Worm (Caenorhabditis elegans) whole organism, L3 larva: Measurements from ENCODE around the gene C11H1.5.

ENCODE experiments used
- R02D3.7 ChIP-seq: fragments of 150-350 bp; optimal IDR thresholded peaks from 2 replicates; lab custom pipeline; 2014; ENCODE audit warnings: missing biosample characterization, missing genetic modification characterization
- ZK546.5 ChIP-seq: sonication (generic microtip); optimal IDR thresholded peaks from 2 replicates; lab custom pipeline; 2017; ENCODE audit warnings: missing biosample characterization, missing genetic modification characterization
- aly-2 ChIP-seq: fragments of 150-350 bp; optimal IDR thresholded peaks from 2 replicates; lab custom pipeline; 2014; ENCODE audit warnings: missing biosample characterization, missing genetic modification characterization
- ama-1 ChIP-seq: fragments of 150-350 bp; optimal IDR thresholded peaks from 2 replicates; lab custom pipeline; 2018
- ceh-16 ChIP-seq: sonication (generic microtip); optimal IDR thresholded peaks from 2 replicates; lab custom pipeline; 2017; ENCODE audit warnings: missing biosample characterization, missing genetic modification characterization
- ceh-28 ChIP-seq: fragments of 150-350 bp; optimal IDR thresholded peaks from 2 replicates; lab custom pipeline; 2014; ENCODE audit warnings: missing biosample characterization, missing genetic modification reagents, missing genetic modification characterization
- ceh-82 ChIP-seq: fragments of 150-350 bp; optimal IDR thresholded peaks from 2 replicates; lab custom pipeline; 2014; ENCODE audit warnings: missing biosample characterization, missing genetic modification characterization
- ceh-9 ChIP-seq: sonication (generic microtip); optimal IDR thresholded peaks from 2 replicates; lab custom pipeline; 2018; ENCODE audit warnings: missing biosample characterization, missing genetic modification characterization
- daf-12 ChIP-seq: fragments of 150-350 bp; optimal IDR thresholded peaks from 2 replicates; lab custom pipeline; 2014; ENCODE audit warnings: missing biosample characterization, missing genetic modification reagents, missing genetic modification characterization
- egl-27 ChIP-seq: sonication (generic microtip); optimal IDR thresholded peaks from 4 replicates; lab custom pipeline; 2017; ENCODE audit warnings: missing biosample characterization, missing genetic modification reagents, missing genetic modification characterization
- egl-5 ChIP-seq: fragments of 150-350 bp; optimal IDR thresholded peaks from 2 replicates; lab custom pipeline; 2017; ENCODE audit warnings: missing biosample characterization, missing genetic modification reagents, missing genetic modification characterization, inconsistent platforms
- elt-1 ChIP-seq: fragments of 150-350 bp; optimal IDR thresholded peaks from 2 replicates; lab custom pipeline; 2014; ENCODE audit warnings: missing biosample characterization, missing genetic modification characterization
- elt-2 ChIP-seq: sonication (generic microtip); optimal IDR thresholded peaks from 2 replicates; lab custom pipeline; 2016; ENCODE audit warnings: missing genetic modification reagents, mild to moderate bottlenecking, missing genetic modification characterization, missing compliant biosample characterization
- elt-3 ChIP-seq, 3 experiments: fragments of 150-350 bp in 1 of 3; sonication (generic microtip) in 2 of 3; optimal IDR thresholded peaks; 2 replicates in 2 of 3; 4 replicates in 1 of 3; lab custom pipeline; 2014 to 2017; ENCODE audit warnings: missing biosample characterization in 3 of 3, missing genetic modification characterization in 3 of 3
- eor-1 ChIP-seq, 2 experiments: fragments of 150-350 bp; optimal IDR thresholded peaks; 2 replicates each; lab custom pipeline; 2014 to 2018; ENCODE audit warnings: missing biosample characterization in 2 of 2, missing genetic modification characterization in 2 of 2
- fkh-10 ChIP-seq: sonication (generic microtip); optimal IDR thresholded peaks from 2 replicates; lab custom pipeline; 2017; ENCODE audit warnings: missing biosample characterization, missing genetic modification reagents, missing genetic modification characterization
- fkh-2 ChIP-seq: fragments of 150-350 bp; optimal IDR thresholded peaks from 2 replicates; lab custom pipeline; 2014; ENCODE audit warnings: missing biosample characterization, missing genetic modification reagents, missing genetic modification characterization
- fos-1 ChIP-seq: fragments of 150-350 bp; optimal IDR thresholded peaks from 2 replicates; lab custom pipeline; 2014; ENCODE audit warnings: missing biosample characterization, missing genetic modification characterization
- hmg-11 ChIP-seq: sonication (generic microtip); optimal IDR thresholded peaks from 2 replicates; lab custom pipeline; 2016; ENCODE audit warnings: missing genetic modification characterization, missing compliant biosample characterization
- jun-1 ChIP-seq: fragments of 150-350 bp; optimal IDR thresholded peaks from 2 replicates; lab custom pipeline; 2014; ENCODE audit warnings: missing biosample characterization, missing genetic modification reagents, missing genetic modification characterization
- lin-15B ChIP-seq: fragments of 150-350 bp; optimal IDR thresholded peaks from 2 replicates; lab custom pipeline; 2014; ENCODE audit warnings: missing biosample characterization, missing genetic modification characterization
- lin-39 ChIP-seq: fragments of 150-350 bp; optimal IDR thresholded peaks from 2 replicates; lab custom pipeline; 2018; ENCODE audit warnings: missing biosample characterization, missing genetic modification reagents, missing genetic modification characterization
- lsy-12 ChIP-seq: sonication (generic microtip); optimal IDR thresholded peaks from 2 replicates; lab custom pipeline; 2016; ENCODE audit warnings: mild to moderate bottlenecking, missing genetic modification characterization, missing compliant biosample characterization
- mdl-1 ChIP-seq: fragments of 150-350 bp; optimal IDR thresholded peaks from 2 replicates; lab custom pipeline; 2014; ENCODE audit warnings: missing biosample characterization, missing genetic modification characterization
- mml-1 ChIP-seq: fragments of 150-350 bp; sonication (generic microtip); optimal IDR thresholded peaks from 3 replicates; lab custom pipeline; 2014; ENCODE audit warnings: missing biosample characterization, missing genetic modification characterization
- nfya-1 ChIP-seq: sonication (generic microtip); optimal IDR thresholded peaks from 2 replicates; lab custom pipeline; 2017; ENCODE audit warnings: missing genetic modification characterization, mild to moderate bottlenecking, missing compliant biosample characterization, antibody characterized with exemption, moderate library complexity; ENCODE audit not compliant: insufficient read depth
- nhr-11 ChIP-seq: fragments of 150-350 bp; optimal IDR thresholded peaks from 2 replicates; lab custom pipeline; 2014; ENCODE audit warnings: missing biosample characterization, missing genetic modification characterization
- nhr-12 ChIP-seq: fragments of 150-350 bp; optimal IDR thresholded peaks from 2 replicates; lab custom pipeline; 2014; ENCODE audit warnings: missing biosample characterization, missing genetic modification characterization
- nhr-23 ChIP-seq: fragments of 150-350 bp; optimal IDR thresholded peaks from 2 replicates; lab custom pipeline; 2014; ENCODE audit warnings: missing biosample characterization, missing genetic modification reagents, missing genetic modification characterization
- nhr-237 ChIP-seq: fragments of 150-350 bp; optimal IDR thresholded peaks from 2 replicates; lab custom pipeline; 2014; ENCODE audit warnings: missing biosample characterization, missing genetic modification characterization
- nhr-25 ChIP-seq: sonication (generic microtip); optimal IDR thresholded peaks from 2 replicates; lab custom pipeline; 2017; ENCODE audit warnings: missing biosample characterization, missing genetic modification characterization
- nhr-28 ChIP-seq: fragments of 150-350 bp; optimal IDR thresholded peaks from 2 replicates; lab custom pipeline; 2014; ENCODE audit warnings: missing biosample characterization, missing genetic modification characterization
- nhr-43 ChIP-seq: sonication (generic microtip); optimal IDR thresholded peaks from 2 replicates; lab custom pipeline; 2016; ENCODE audit warnings: mild to moderate bottlenecking, missing genetic modification characterization, missing compliant biosample characterization; ENCODE audit not compliant: poor library complexity, severe bottlenecking
- nhr-67 ChIP-seq: fragments of 150-350 bp; optimal IDR thresholded peaks from 2 replicates; lab custom pipeline; 2014; ENCODE audit warnings: missing biosample characterization, missing genetic modification characterization
- nhr-76 ChIP-seq: fragments of 150-350 bp; sonication (generic microtip); optimal IDR thresholded peaks from 5 replicates; lab custom pipeline; 2014; ENCODE audit warnings: missing biosample characterization, missing genetic modification characterization
- nhr-77 ChIP-seq: fragments of 150-350 bp; optimal IDR thresholded peaks from 2 replicates; lab custom pipeline; 2014; ENCODE audit warnings: missing biosample characterization, missing genetic modification characterization
- pha-4 ChIP-seq: fragments of 150-350 bp; optimal IDR thresholded peaks from 2 replicates; lab custom pipeline; 2014; ENCODE audit warnings: missing biosample characterization, missing genetic modification reagents, missing genetic modification characterization
- pqm-1 ChIP-seq: fragments of 150-350 bp; optimal IDR thresholded peaks from 2 replicates; lab custom pipeline; 2017; ENCODE audit warnings: missing biosample characterization, missing genetic modification characterization, inconsistent platforms
- sea-2 ChIP-seq: fragments of 150-350 bp; sonication (generic microtip); optimal IDR thresholded peaks from 4 replicates; lab custom pipeline; 2014; ENCODE audit warnings: missing biosample characterization, missing genetic modification reagents, missing genetic modification characterization
- skn-1 ChIP-seq: fragments of 150-350 bp; optimal IDR thresholded peaks from 2 replicates; lab custom pipeline; 2014; ENCODE audit warnings: missing biosample characterization, missing genetic modification characterization
- snpc-4 ChIP-seq: fragments of 150-350 bp; optimal IDR thresholded peaks from 2 replicates; lab custom pipeline; 2014; ENCODE audit warnings: missing biosample characterization, missing genetic modification characterization
- tbx-2 ChIP-seq: sonication (generic microtip); optimal IDR thresholded peaks from 2 replicates; lab custom pipeline; 2016; ENCODE audit warnings: mild to moderate bottlenecking, missing genetic modification characterization, missing compliant biosample characterization
- unc-39 ChIP-seq: sonication (generic microtip); optimal IDR thresholded peaks from 4 replicates; lab custom pipeline; 2017; ENCODE audit warnings: missing biosample characterization, missing genetic modification characterization
- unc-62 ChIP-seq: fragments of 150-350 bp; sonication (generic microtip); optimal IDR thresholded peaks from 4 replicates; lab custom pipeline; 2014; ENCODE audit warnings: missing biosample characterization, missing genetic modification reagents, missing genetic modification characterization
- zag-1 ChIP-seq: fragments of 150-350 bp; optimal IDR thresholded peaks from 2 replicates; lab custom pipeline; 2014; ENCODE audit warnings: missing biosample characterization, missing genetic modification characterization
- ztf-11 ChIP-seq: fragments of 150-350 bp; optimal IDR thresholded peaks from 2 replicates; lab custom pipeline; 2014; ENCODE audit warnings: missing biosample characterization, missing genetic modification characterization
- ztf-4 ChIP-seq: fragments of 150-350 bp; optimal IDR thresholded peaks from 2 replicates; lab custom pipeline; 2014; ENCODE audit warnings: missing biosample characterization, missing genetic modification characterization

C11H1.5 gene

DNA sequence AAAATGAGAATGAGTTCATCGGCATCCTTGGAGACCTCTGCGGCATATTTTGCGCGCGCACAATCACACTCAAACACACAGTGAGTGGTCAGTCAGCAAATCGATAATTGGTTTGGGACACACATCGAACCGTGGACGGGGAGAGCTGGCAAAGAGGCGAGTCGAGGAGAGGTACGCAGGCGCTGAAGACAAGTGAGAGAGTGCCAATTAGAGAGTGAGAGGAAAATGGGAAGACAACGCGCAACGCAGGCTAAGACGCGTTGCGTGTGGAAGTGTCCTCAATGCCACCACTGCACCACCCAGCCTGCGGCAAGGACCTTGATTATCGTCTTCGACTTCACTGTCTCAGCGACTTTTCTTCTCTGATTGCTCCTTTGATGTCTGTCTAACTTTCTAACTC lies 5.8 kb downstream of the C11H1.5 start:
- no peak for TF ChIP-seq R02D3.7
- no peak for TF ChIP-seq ama-1 (lab: Kevin White, UChicago)
- TF ChIP-seq nhr-43 (tag; lab: Kevin White, UChicago), result no peak
- no peak for TF ChIP-seq ZK546.5
- TF ChIP-seq nhr-28 (tag; lab: Kevin White, UChicago), result no peak
- TF ChIP-seq ceh-9 (tag; lab: Kevin White, UChicago), result no peak
- no peak for TF ChIP-seq eor-1 (tag; optimal IDR thresholded peaks at IDR 0.05; lab: Kevin White, UChicago)
- peak; percentile 87 for TF ChIP-seq hmg-11 (tag; lab: Kevin White, UChicago)
- TF ChIP-seq daf-12 (tag; lab: Kevin White, UChicago), result no peak
- TF ChIP-seq pqm-1 (tag; lab: Kevin White, UChicago), result peak; percentile 10
- no peak for TF ChIP-seq unc-39 (tag; lab: Kevin White, UChicago)
- TF ChIP-seq nhr-11 (tag; lab: Kevin White, UChicago), result no peak
- no peak for TF ChIP-seq zag-1 (tag; lab: Kevin White, UChicago)
- no peak for TF ChIP-seq sea-2 (GFP tag; lab: Kevin White, UChicago)
- TF ChIP-seq fos-1 (tag; lab: Kevin White, UChicago), result no peak
- peak; percentile 96 for TF ChIP-seq lin-39 (tag; lab: Kevin White, UChicago)
- no peak for TF ChIP-seq ztf-4 (tag; lab: Kevin White, UChicago)
- peak; percentile 33 for TF ChIP-seq lsy-12 (tag; lab: Kevin White, UChicago)
- peak; percentile 34 for TF ChIP-seq mdl-1 (tag; lab: Kevin White, UChicago)
- TF ChIP-seq ceh-82 (tag; lab: Kevin White, UChicago), result no peak
- TF ChIP-seq nhr-76 (tag; lab: Kevin White, UChicago), result no peak
- TF ChIP-seq fkh-2 (tag; lab: Kevin White, UChicago), result no peak
- no peak for TF ChIP-seq aly-2 (tag; lab: Kevin White, UChicago)
- no peak for TF ChIP-seq nhr-67 (tag; lab: Kevin White, UChicago)
- no peak for TF ChIP-seq nhr-237 (tag; lab: Kevin White, UChicago)
- peak in 1 of 3 experiments; percentile 12 for TF ChIP-seq elt-3 (tag; optimal IDR thresholded peaks at IDR 0.05; lab: Kevin White, UChicago)
- TF ChIP-seq jun-1, result peak; percentile 50
- peak; percentile 30 for TF ChIP-seq elt-2 (tag; lab: Kevin White, UChicago)
- TF ChIP-seq skn-1 (tag; lab: Kevin White, UChicago), result peak; percentile 69
- TF ChIP-seq ceh-16 (tag; lab: Kevin White, UChicago), result no peak
- no peak for TF ChIP-seq fkh-10
- no peak for TF ChIP-seq nhr-77 (tag; lab: Kevin White, UChicago)
- no peak for TF ChIP-seq ztf-11 (tag; lab: Kevin White, UChicago)
- peak; percentile 68 for TF ChIP-seq nhr-25 (tag; lab: Kevin White, UChicago)
- peak; percentile 37 for TF ChIP-seq tbx-2 (tag; lab: Kevin White, UChicago)
- peak; percentile 58 for TF ChIP-seq egl-27
- peak; percentile 16 for TF ChIP-seq elt-1 (tag; lab: Kevin White, UChicago)
- TF ChIP-seq snpc-4 (tag; lab: Kevin White, UChicago), result no peak
- TF ChIP-seq lin-15B (tag; lab: Kevin White, UChicago), result peak; percentile 20
- TF ChIP-seq unc-62 (GFP tag; lab: Kevin White, UChicago), result no peak
- TF ChIP-seq egl-5 (tag; lab: Kevin White, UChicago), result peak; percentile 37
- TF ChIP-seq ceh-28 (tag; lab: Kevin White, UChicago), result peak; percentile 93
- no peak for TF ChIP-seq mml-1 (tag; lab: Kevin White, UChicago)
- peak; percentile 80 for TF ChIP-seq pha-4 (tag; lab: Kevin White, UChicago)
- no peak for TF ChIP-seq nhr-12 (tag; lab: Kevin White, UChicago)
- peak; percentile 93 for TF ChIP-seq nfya-1
- TF ChIP-seq nhr-23 (tag; lab: Kevin White, UChicago), result peak; percentile 29
